Worm (Caenorhabditis elegans): ENCODE measurements around the gene chil-9.
"Not testable (repeated sequence)": the region's sequence is repeated elsewhere in the genome, so short reads cannot be mapped to it uniquely, and the experiment has no call there.

Gene chil-9

ce11 chrII:9879815-9880214, 34.7 kb upstream of the chil-9 start:
- TF ChIP-seq B0310.2 (tag; optimal IDR thresholded peaks at IDR 0.05): no peak
- no peak for TF ChIP-seq tra-4 (tag; optimal IDR thresholded peaks at IDR 0.05)
- no peak for TF ChIP-seq scrt-1 (GFP tag; IDR thresholded peaks at IDR 0.05)
- no peak for TF ChIP-seq aly-1 (tag; optimal IDR thresholded peaks at IDR 0.05)
- no peak for TF ChIP-seq pes-1 (GFP tag; IDR thresholded peaks at IDR 0.05)
- TF ChIP-seq hmbx-1 (tag; optimal IDR thresholded peaks at IDR 0.05): no peak
- TF ChIP-seq ets-7 (tag; optimal IDR thresholded peaks at IDR 0.05): no peak
- TF ChIP-seq ama-1 (optimal IDR thresholded peaks at IDR 0.05): no peak
- TF ChIP-seq tbx-37 (GFP tag; conservative IDR thresholded peaks at IDR 0.05): no peak
- no peak for TF ChIP-seq hmg-4 (GFP tag; optimal IDR thresholded peaks at IDR 0.05)
- no peak for TF ChIP-seq ceh-36 (tag; optimal IDR thresholded peaks at IDR 0.05)
- no peak for TF ChIP-seq tbx-11 (GFP tag; IDR thresholded peaks at IDR 0.05)
- TF ChIP-seq F13C5.2 (tag; optimal IDR thresholded peaks at IDR 0.05): no peak
- TF ChIP-seq hnd-1 (tag; optimal IDR thresholded peaks at IDR 0.05): no peak
- TF ChIP-seq flt-1 (GFP tag; IDR thresholded peaks at IDR 0.05): no peak

- no peak for TF ChIP-seq flt-1 (GFP tag; IDR thresholded peaks at IDR 0.05)
- TF ChIP-seq tbx-37 (GFP tag; conservative IDR thresholded peaks at IDR 0.05): no peak
- no peak for TF ChIP-seq scrt-1 (GFP tag; IDR thresholded peaks at IDR 0.05)
- TF ChIP-seq tbx-11 (GFP tag; IDR thresholded peaks at IDR 0.05): no peak
- no peak for TF ChIP-seq aly-1 (tag; optimal IDR thresholded peaks at IDR 0.05)
Measured at ce11 chrII:9874508-9875229, 29.5 kb upstream of the chil-9 start, which contains the start of the genes chil-2 and ctsa-3.2. TSS of gene chil-2 (minus strand) at chrII:9874608. TSS of gene ctsa-3.2 (plus strand) at chrII:9875179.

ce11 chrII:9872961-9873360, 27.8 kb upstream of the chil-9 start, which contains the start of gene chil-8:
TSS of gene chil-8 (minus strand) at chrII:9873061.
- TF ChIP-seq sea-1 (GFP tag; conservative IDR thresholded peaks at IDR 0.05) (no peak), F13C5.2 (tag; optimal IDR thresholded peaks at IDR 0.05) (no peak), ceh-36 (tag; optimal IDR thresholded peaks at IDR 0.05) (no peak), tbx-11 (GFP tag; IDR thresholded peaks at IDR 0.05) (no peak), tra-4 (tag; optimal IDR thresholded peaks at IDR 0.05) (no peak), scrt-1 (GFP tag; IDR thresholded peaks at IDR 0.05) (no peak), pes-1 (GFP tag; IDR thresholded peaks at IDR 0.05) (no peak), hmbx-1 (tag; optimal IDR thresholded peaks at IDR 0.05) (no peak), hmg-4 (GFP tag; optimal IDR thresholded peaks at IDR 0.05) (no peak), ama-1 (optimal IDR thresholded peaks at IDR 0.05) (no peak), ets-7 (tag; optimal IDR thresholded peaks at IDR 0.05) (no peak), tbx-37 (GFP tag; conservative IDR thresholded peaks at IDR 0.05) (no peak), flt-1 (GFP tag; IDR thresholded peaks at IDR 0.05) (no peak), B0310.2 (tag; optimal IDR thresholded peaks at IDR 0.05) (no peak), aly-1 (tag; optimal IDR thresholded peaks at IDR 0.05) (no peak), hnd-1 (tag; optimal IDR thresholded peaks at IDR 0.05) (no peak)

- TF ChIP-seq F13C5.2 (tag; optimal IDR thresholded peaks at IDR 0.05): no peak
- TF ChIP-seq hmbx-1 (tag; optimal IDR thresholded peaks at IDR 0.05): no peak
- TF ChIP-seq ceh-13 (GFP tag; optimal IDR thresholded peaks at IDR 0.05): no peak
- TF ChIP-seq pes-1 (GFP tag; IDR thresholded peaks at IDR 0.05): no peak
- TF ChIP-seq sea-1 (GFP tag; conservative IDR thresholded peaks at IDR 0.05): no peak
- TF ChIP-seq ceh-36 (tag; optimal IDR thresholded peaks at IDR 0.05): no peak
Measured at ce11 chrII:9871061-9871460, 25.9 kb upstream of the chil-9 start, which contains the start of gene chil-7. TSS of gene chil-7 (minus strand) at chrII:9871172.

DNA sequence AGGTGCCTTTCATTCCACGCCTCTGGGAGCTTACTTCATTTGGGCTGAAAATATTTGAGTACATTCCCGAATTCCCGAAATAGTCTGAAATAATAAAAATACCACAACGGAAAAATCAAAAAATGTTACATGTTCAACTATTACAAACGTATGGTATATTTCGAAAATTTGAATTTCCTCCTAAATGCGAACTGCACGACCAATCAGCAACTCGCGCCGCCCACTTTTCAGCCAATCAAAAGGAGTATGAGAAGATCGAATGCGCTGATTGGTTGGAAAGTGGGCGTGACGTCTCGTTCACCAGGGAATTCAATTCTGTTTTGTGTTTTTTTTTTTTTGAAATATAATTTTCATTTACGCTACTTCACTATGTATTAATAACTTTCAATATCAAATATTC, 23.6 kb upstream of the chil-9 start, which contains the start of gene old-1:
Gene old-1 (minus strand): TSS at position 50 of the 400 bp plus-strand sequence.
- TF ChIP-seq B0310.2 (tag; optimal IDR thresholded peaks at IDR 0.05): no peak
- no peak for TF ChIP-seq F13C5.2 (tag; optimal IDR thresholded peaks at IDR 0.05)
- TF ChIP-seq hmbx-1 (tag; optimal IDR thresholded peaks at IDR 0.05): no peak
- no peak for TF ChIP-seq flt-1 (GFP tag; IDR thresholded peaks at IDR 0.05)
- TF ChIP-seq hmg-4 (GFP tag; optimal IDR thresholded peaks at IDR 0.05): no peak
- no peak for TF ChIP-seq ceh-13 (GFP tag; optimal IDR thresholded peaks at IDR 0.05)
- TF ChIP-seq tra-4 (tag; optimal IDR thresholded peaks at IDR 0.05): no peak
- no peak for TF ChIP-seq ama-1 (optimal IDR thresholded peaks at IDR 0.05)
- TF ChIP-seq aly-1 (tag; optimal IDR thresholded peaks at IDR 0.05): no peak
- TF ChIP-seq pes-1 (GFP tag; IDR thresholded peaks at IDR 0.05): no peak
- no peak for TF ChIP-seq hnd-1 (tag; optimal IDR thresholded peaks at IDR 0.05)

- TF ChIP-seq hmbx-1 (tag; optimal IDR thresholded peaks at IDR 0.05) (no peak), ets-7 (tag; optimal IDR thresholded peaks at IDR 0.05) (no peak), ama-1 (optimal IDR thresholded peaks at IDR 0.05) (no peak), ceh-36 (tag; optimal IDR thresholded peaks at IDR 0.05) (no peak), ceh-13 (GFP tag; optimal IDR thresholded peaks at IDR 0.05) (no peak), tra-4 (tag; optimal IDR thresholded peaks at IDR 0.05) (no peak), hmg-4 (GFP tag; optimal IDR thresholded peaks at IDR 0.05) (no peak), tbx-11 (GFP tag; IDR thresholded peaks at IDR 0.05) (no peak), scrt-1 (GFP tag; IDR thresholded peaks at IDR 0.05) (no peak), F13C5.2 (tag; optimal IDR thresholded peaks at IDR 0.05) (no peak), B0310.2 (tag; optimal IDR thresholded peaks at IDR 0.05) (no peak)
Measured at ce11 chrII:9868207-9868606, 23.1 kb upstream of the chil-9 start.

- TF ChIP-seq B0310.2 (tag; optimal IDR thresholded peaks at IDR 0.05); F13C5.2 (tag; optimal IDR thresholded peaks at IDR 0.05); scrt-1 (GFP tag; IDR thresholded peaks at IDR 0.05): not testable (repeated sequence)
Measured at ce11 chrII:9866378-9866777, 21.2 kb upstream of the chil-9 start, which contains the start of gene chil-1. TSS of gene chil-1 (minus strand) at chrII:9866478.

DNA sequence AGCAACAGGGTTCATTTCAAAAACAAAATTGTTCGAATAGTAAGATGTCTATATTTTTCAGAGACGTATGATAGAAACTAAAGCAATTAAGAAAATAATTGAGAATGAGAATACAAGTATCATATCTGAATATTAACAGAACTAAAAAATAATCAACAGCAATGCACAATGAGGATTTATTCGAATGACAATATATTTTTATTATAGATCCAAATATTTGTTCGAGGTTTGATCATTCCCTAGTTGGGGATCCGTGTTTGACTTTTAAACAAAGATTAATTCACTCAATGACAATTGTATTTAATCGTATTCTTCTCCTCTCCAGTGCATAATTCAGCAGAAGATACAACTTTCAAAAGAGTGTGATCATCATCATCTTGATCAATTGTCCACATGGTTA, 17.0 kb upstream of the chil-9 start, which contains the start of gene C08H9.18:
Gene C08H9.18 (minus strand): TSS at position 101 of the 400 bp plus-strand sequence.
- TF ChIP-seq ceh-36 (tag; optimal IDR thresholded peaks at IDR 0.05) (no peak), hmbx-1 (tag; optimal IDR thresholded peaks at IDR 0.05) (no peak), hmg-4 (GFP tag; optimal IDR thresholded peaks at IDR 0.05) (no peak), tbx-37 (GFP tag; conservative IDR thresholded peaks at IDR 0.05) (no peak), ets-7 (tag; optimal IDR thresholded peaks at IDR 0.05) (no peak), B0310.2 (tag; optimal IDR thresholded peaks at IDR 0.05) (no peak), sea-1 (GFP tag; conservative IDR thresholded peaks at IDR 0.05) (no peak), scrt-1 (GFP tag; IDR thresholded peaks at IDR 0.05) (no peak), F13C5.2 (tag; optimal IDR thresholded peaks at IDR 0.05) (no peak), pes-1 (GFP tag; IDR thresholded peaks at IDR 0.05) (no peak), flt-1 (GFP tag; IDR thresholded peaks at IDR 0.05) (no peak), ceh-13 (GFP tag; optimal IDR thresholded peaks at IDR 0.05) (no peak), hnd-1 (tag; optimal IDR thresholded peaks at IDR 0.05) (no peak), ama-1 (optimal IDR thresholded peaks at IDR 0.05) (no peak), tra-4 (tag; optimal IDR thresholded peaks at IDR 0.05) (no peak), tbx-11 (GFP tag; IDR thresholded peaks at IDR 0.05) (no peak), aly-1 (tag; optimal IDR thresholded peaks at IDR 0.05) (no peak)

Data from whole organism, early embryonic.